Worm (Caenorhabditis elegans): Measurements from ENCODE around the gene R06F6.8.

R06F6.8 gene

ce11 chrII:10778026-10778425, 41.8 kb downstream of the R06F6.8 start, which contains the start of gene mpz-1:
TSS of gene mpz-1 (minus strand) at chrII:10778126.
- TF ChIP-seq Y79H2A.3 (GFP tag; conservative IDR thresholded peaks at IDR 0.05) = no peak
- peak; percentile 51 for TF ChIP-seq hrde-1 (tag; optimal IDR thresholded peaks at IDR 0.05; ENCODE audit: borderline replicate concordance)
- no peak for TF ChIP-seq ztf-3 (GFP tag; optimal IDR thresholded peaks at IDR 0.05)
- TF ChIP-seq xnd-1 (tag; optimal IDR thresholded peaks at IDR 0.05) = peak; percentile 9

ce11 chrII:10769291-10769690, 50.5 kb downstream of the R06F6.8 start:
- no peak for TF ChIP-seq C17E4.6 (GFP tag; IDR thresholded peaks at IDR 0.05)
- peak; percentile 48; the same call in 1 of the 2 replicates for TF ChIP-seq zfh-2 (GFP tag; conservative IDR thresholded peaks at IDR 0.05)

ce11 chrII:10767977-10768376, 51.8 kb downstream of the R06F6.8 start:
- no peak for TF ChIP-seq snpc-4 (GFP tag; optimal IDR thresholded peaks at IDR 0.05)
- TF ChIP-seq snpc-4 (tag; optimal IDR thresholded peaks at IDR 0.05) = peak in 2 of 4 experiments; percentile 29 to 57
- peak; percentile 65 for TF ChIP-seq snpc-1.1 (tag; optimal IDR thresholded peaks at IDR 0.05; ENCODE audit: insufficient read depth)
- no peak for TF ChIP-seq F57C9.4 (tag; optimal IDR thresholded peaks at IDR 0.05)

- TF ChIP-seq atf-7 (tag; optimal IDR thresholded peaks at IDR 0.05) (no peak), mxl-1 (tag; optimal IDR thresholded peaks at IDR 0.05) (no peak), hlh-12 (tag; optimal IDR thresholded peaks at IDR 0.05) (no peak), nhr-120 (GFP tag; IDR thresholded peaks at IDR 0.05) (no peak), tbp1 (GFP tag; optimal IDR thresholded peaks at IDR 0.05) (no peak), cebp-2 (GFP tag; IDR thresholded peaks at IDR 0.05) (no peak), nhr-27 (tag; optimal IDR thresholded peaks at IDR 0.05) (no peak), ets-4 (GFP tag; optimal IDR thresholded peaks at IDR 0.05) (no peak), ZK185.1 (tag; optimal IDR thresholded peaks at IDR 0.05; ENCODE audit: poor library complexity, severe bottlenecking) (no peak), hrde-1 (tag; optimal IDR thresholded peaks at IDR 0.05; ENCODE audit: borderline replicate concordance) (no peak), ekl-4 (GFP tag; IDR thresholded peaks at IDR 0.05) (no peak), aptf-3 (GFP tag; IDR thresholded peaks at IDR 0.05) (no peak), B0035.1 (tag; optimal IDR thresholded peaks at IDR 0.05) (no peak), attf-3 (GFP tag; conservative IDR thresholded peaks at IDR 0.05) (no peak), nfyb-1 (GFP tag; IDR thresholded peaks at IDR 0.05) (no peak)
Observed at ce11 chrII:10766773-10767172, 53.0 kb downstream of the R06F6.8 start.

- TF ChIP-seq mxl-1 (tag; optimal IDR thresholded peaks at IDR 0.05) = no peak
- TF ChIP-seq mcd-1 (GFP tag; IDR thresholded peaks at IDR 0.05) = no peak
- TF ChIP-seq B0035.1 (tag; optimal IDR thresholded peaks at IDR 0.05) = no peak
- TF ChIP-seq F23B12.7 (tag; optimal IDR thresholded peaks at IDR 0.05; ENCODE audit: insufficient read depth) = no peak
- no peak for TF ChIP-seq Y53F4B.3 (GFP tag; IDR thresholded peaks at IDR 0.05)
- TF ChIP-seq ztf-3 (GFP tag; optimal IDR thresholded peaks at IDR 0.05) = no peak
- no peak for TF ChIP-seq F52B5.7 (tag; optimal IDR thresholded peaks at IDR 0.05)
Observed at ce11 chrII:10765238-10765637, 54.5 kb downstream of the R06F6.8 start.

Measured in whole organism, young adult.